Worm (Caenorhabditis elegans) whole organism, L2 larva: ENCODE data around the gene F42C5.9.

Experiments
- C34F6.9 ChIP-seq: fragments of 150-350 bp; optimal IDR thresholded peaks from 2 replicates; lab custom pipeline; 2014; ENCODE audit warnings: missing biosample characterization, missing genetic modification characterization
- F13H6.1 ChIP-seq: sonication (generic microtip); optimal IDR thresholded peaks from 2 replicates; lab custom pipeline; 2016; ENCODE audit warnings: missing genetic modification characterization, missing compliant biosample characterization
- R02D3.7 ChIP-seq: fragments of 150-350 bp; optimal IDR thresholded peaks from 2 replicates; lab custom pipeline; 2014; ENCODE audit warnings: missing biosample characterization, missing genetic modification characterization
- Y55F3AM.14 ChIP-seq: fragments of 200-800 bp; sonication (Bioruptor generic); optimal IDR thresholded peaks from 2 replicates; lab custom pipeline; 2018; ENCODE audit warnings: mild to moderate bottlenecking, missing genetic modification characterization, missing compliant biosample characterization
- ama-1 ChIP-seq: fragments of 150-350 bp; optimal IDR thresholded peaks from 2 replicates; lab custom pipeline; 2018; ENCODE audit warnings: inconsistent platforms
- blmp-1 ChIP-seq: sonication (generic microtip); optimal IDR thresholded peaks from 2 replicates; lab custom pipeline; 2017; ENCODE audit warnings: missing genetic modification characterization, mild to moderate bottlenecking, missing compliant biosample characterization, antibody characterized with exemption, moderate library complexity; ENCODE audit not compliant: insufficient read depth
- ceh-82 ChIP-seq: fragments of 150-350 bp; optimal IDR thresholded peaks from 2 replicates; lab custom pipeline; 2014; ENCODE audit warnings: missing biosample characterization, missing genetic modification characterization
- dmd-4 ChIP-seq: sonication (generic microtip); optimal IDR thresholded peaks from 2 replicates; lab custom pipeline; 2017; ENCODE audit warnings: missing biosample characterization, missing genetic modification characterization
- fos-1 ChIP-seq: fragments of 150-350 bp; optimal IDR thresholded peaks from 2 replicates; lab custom pipeline; 2014; ENCODE audit warnings: missing biosample characterization, missing genetic modification characterization
- gmeb-1 ChIP-seq: fragments of 150-350 bp; optimal IDR thresholded peaks from 2 replicates; lab custom pipeline; 2014; ENCODE audit warnings: missing biosample characterization, missing genetic modification characterization
- lin-13 ChIP-seq: fragments of 150-350 bp; optimal IDR thresholded peaks from 2 replicates; lab custom pipeline; 2014; ENCODE audit warnings: missing biosample characterization, missing genetic modification reagents, missing genetic modification characterization
- lsy-2 ChIP-seq, 2 experiments: fragments of 150-350 bp in 1 of 2; sonication (generic microtip) in 1 of 2; optimal IDR thresholded peaks; 2 replicates each; lab custom pipeline; 2014 to 2017; ENCODE audit warnings: missing biosample characterization in 2 of 2, missing genetic modification characterization in 2 of 2
- mbf-1 ChIP-seq: sonication (generic microtip); optimal IDR thresholded peaks from 2 replicates; lab custom pipeline; 2017; ENCODE audit warnings: missing biosample characterization, missing genetic modification characterization
- mdl-1 ChIP-seq, 2 experiments: fragments of 150-350 bp in 1 of 2; sonication (generic microtip) in 1 of 2; optimal IDR thresholded peaks; 2 replicates each; lab custom pipeline; 2017; ENCODE audit warnings: missing biosample characterization in 2 of 2, missing genetic modification characterization in 2 of 2
- nhr-10 ChIP-seq: sonication (generic microtip); optimal IDR thresholded peaks from 2 replicates; lab custom pipeline; 2017; ENCODE audit warnings: missing biosample characterization, missing genetic modification characterization
- nhr-11 ChIP-seq: fragments of 150-350 bp; optimal IDR thresholded peaks from 2 replicates; lab custom pipeline; 2014; ENCODE audit warnings: missing biosample characterization, missing genetic modification characterization
- nhr-12 ChIP-seq: fragments of 150-350 bp; optimal IDR thresholded peaks from 2 replicates; lab custom pipeline; 2014; ENCODE audit warnings: missing biosample characterization, missing genetic modification characterization
- nhr-129 ChIP-seq: fragments of 150-350 bp; optimal IDR thresholded peaks from 2 replicates; lab custom pipeline; 2014; ENCODE audit warnings: missing biosample characterization, missing genetic modification characterization
- nhr-21 ChIP-seq: fragments of 150-350 bp; optimal IDR thresholded peaks from 2 replicates; lab custom pipeline; 2014; ENCODE audit warnings: missing biosample characterization, missing genetic modification characterization
- nhr-23 ChIP-seq: fragments of 150-350 bp; optimal IDR thresholded peaks from 2 replicates; lab custom pipeline; 2014; ENCODE audit warnings: missing biosample characterization, missing genetic modification reagents, missing genetic modification characterization
- nhr-237 ChIP-seq: fragments of 150-350 bp; optimal IDR thresholded peaks from 2 replicates; lab custom pipeline; 2014; ENCODE audit warnings: missing biosample characterization, missing genetic modification characterization
- nhr-6 ChIP-seq: fragments of 150-350 bp; optimal IDR thresholded peaks from 2 replicates; lab custom pipeline; 2014; ENCODE audit warnings: missing biosample characterization, missing genetic modification characterization
- nhr-77 ChIP-seq: fragments of 150-350 bp; optimal IDR thresholded peaks from 2 replicates; lab custom pipeline; 2014; ENCODE audit warnings: missing biosample characterization, missing genetic modification characterization
- peb-1 ChIP-seq: fragments of 150-350 bp; optimal IDR thresholded peaks from 2 replicates; lab custom pipeline; 2014; ENCODE audit warnings: missing biosample characterization, missing genetic modification characterization
- skn-1 ChIP-seq: sonication (generic microtip); optimal IDR thresholded peaks from 2 replicates; lab custom pipeline; 2017; ENCODE audit warnings: missing biosample characterization, missing genetic modification characterization
- sma-9 ChIP-seq, 2 experiments: fragments of 150-350 bp in 1 of 2; sonication (generic microtip) in 1 of 2; optimal IDR thresholded peaks; 2 replicates each; lab custom pipeline; 2014 to 2016; ENCODE audit warnings: missing genetic modification characterization in 2 of 2, mild to moderate bottlenecking in 1 of 2, missing biosample characterization in 1 of 2, missing compliant biosample characterization in 1 of 2, missing genetic modification reagents in 1 of 2, moderate library complexity in 1 of 2
- unc-39 ChIP-seq: fragments of 150-350 bp; optimal IDR thresholded peaks from 2 replicates; lab custom pipeline; 2014; ENCODE audit warnings: missing biosample characterization, missing genetic modification characterization
- unc-55 ChIP-seq: fragments of 150-350 bp; sonication (generic microtip); optimal IDR thresholded peaks from 3 replicates; lab custom pipeline; 2014; ENCODE audit warnings: missing biosample characterization, missing genetic modification reagents, missing genetic modification characterization
- ztf-1 ChIP-seq: fragments of 200-800 bp; sonication (Bioruptor generic); conservative IDR thresholded peaks from 2 replicates; pipeline ENCODE4 v1.3.6; 2022; ENCODE audit warnings: missing genetic modification characterization, missing compliant biosample characterization
- ztf-11 ChIP-seq: sonication (generic microtip); optimal IDR thresholded peaks from 2 replicates; lab custom pipeline; 2017; ENCODE audit warnings: missing biosample characterization, missing genetic modification characterization

The F42C5.9 gene

ce11 chrIV:7291066-7291465 lies 25.8 kb downstream of the F42C5.9 start (continued):
- TF ChIP-seq ztf-11, result no peak

DNA sequence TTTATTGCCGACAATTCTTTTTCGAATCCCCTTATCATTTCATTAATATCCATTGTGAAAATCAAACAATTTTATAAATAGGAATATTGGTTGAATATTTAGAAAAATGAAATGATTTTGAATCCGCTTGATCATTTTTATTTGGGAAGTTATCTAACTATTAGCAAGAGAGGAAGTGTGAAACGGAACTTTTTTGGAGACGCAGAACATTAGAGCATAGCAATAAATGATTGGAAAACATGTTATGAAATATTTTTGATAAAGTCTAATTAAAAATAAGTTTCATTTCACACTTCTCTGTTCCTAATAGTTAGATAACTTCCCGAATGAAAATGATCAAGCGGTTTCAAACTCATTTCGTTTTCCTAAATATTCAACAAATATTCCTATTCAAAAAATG lies 29.4 kb downstream of the F42C5.9 start, which contains the start of gene F42C5.3:
Gene F42C5.3, minus strand, starts transcription at position 101 of the 400 bp plus-strand sequence.
- TF ChIP-seq unc-39 (tag; lab: Kevin White, UChicago), result no peak
- no peak for TF ChIP-seq lsy-2 (tag; optimal IDR thresholded peaks at IDR 0.05; lab: Kevin White, UChicago)
- no peak for TF ChIP-seq mdl-1 (tag; optimal IDR thresholded peaks at IDR 0.05; lab: Kevin White, UChicago)
- no peak for TF ChIP-seq blmp-1 (tag; lab: Kevin White, UChicago)

ce11 chrIV:7285839-7286238 lies 31.1 kb downstream of the F42C5.9 start, which contains the start of gene C06E4.8:
Gene C06E4.8 (minus strand): TSS chrIV:7285875.
- TF ChIP-seq blmp-1 (tag; lab: Kevin White, UChicago) (no peak), ceh-82 (tag; lab: Kevin White, UChicago) (no peak), mbf-1 (no peak), gmeb-1 (tag; lab: Kevin White, UChicago) (no peak), dmd-4 (tag; lab: Kevin White, UChicago) (no peak), fos-1 (tag; lab: Kevin White, UChicago) (peak; percentile 66)

- TF ChIP-seq nhr-237 (tag; lab: Kevin White, UChicago), result no peak
- TF ChIP-seq ztf-1 (GFP tag; lab: Robert Waterston, UW), result no peak
- TF ChIP-seq nhr-10 (tag; lab: Kevin White, UChicago), result no peak
- no peak for TF ChIP-seq Y55F3AM.14 (GFP tag; lab: Kevin White, UChicago)
- TF ChIP-seq nhr-6 (tag; lab: Kevin White, UChicago), result no peak
- TF ChIP-seq unc-55 (GFP tag; lab: Kevin White, UChicago), result no peak
- TF ChIP-seq lsy-2 (tag; optimal IDR thresholded peaks at IDR 0.05; lab: Kevin White, UChicago), result no peak
- no peak for TF ChIP-seq nhr-12 (tag; lab: Kevin White, UChicago)
- TF ChIP-seq nhr-77 (tag; lab: Kevin White, UChicago), result no peak
- TF ChIP-seq sma-9 (GFP tag; optimal IDR thresholded peaks at IDR 0.05; lab: Kevin White, UChicago), result no peak
- TF ChIP-seq sma-9 (tag; optimal IDR thresholded peaks at IDR 0.05; lab: Kevin White, UChicago), result no peak
- no peak for TF ChIP-seq ama-1 (lab: Kevin White, UChicago)
- no peak for TF ChIP-seq blmp-1 (tag; lab: Kevin White, UChicago)
- no peak for TF ChIP-seq lin-13
- TF ChIP-seq nhr-23 (tag; lab: Kevin White, UChicago), result no peak
- no peak for TF ChIP-seq nhr-129 (tag; lab: Kevin White, UChicago)
- no peak for TF ChIP-seq nhr-21 (tag; lab: Kevin White, UChicago)
These were observed 33.9 kb downstream of the F42C5.9 start, which contains the start of gene C06E4.1 for ce11 chrIV:7282957-7283356. Gene C06E4.1 (plus strand): TSS chrIV:7283257.

DNA sequence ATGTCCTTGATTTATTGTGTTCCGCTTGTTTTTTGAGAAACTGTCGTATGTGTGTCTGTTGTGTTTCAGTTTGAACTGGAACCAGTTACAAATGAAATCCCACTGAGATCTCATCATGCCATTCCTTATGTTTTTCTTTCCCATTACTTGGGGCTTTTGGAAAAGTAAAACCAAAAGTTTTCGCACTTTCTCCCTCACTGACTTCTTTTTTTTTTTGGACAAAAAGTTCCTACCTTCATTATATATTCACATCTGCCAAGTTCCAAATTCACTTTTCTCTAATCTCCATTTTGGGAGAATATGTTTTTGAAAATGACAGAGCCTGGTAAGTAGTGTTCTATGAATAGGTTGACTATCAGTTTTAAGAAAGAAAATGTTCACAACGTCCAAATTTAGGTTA lies 40.2 kb downstream of the F42C5.9 start, which contains the start of gene C06E4.2:
Gene C06E4.2, plus strand, starts transcription at position 301 of the 400 bp plus-strand sequence.
- TF ChIP-seq nhr-77 (tag; lab: Kevin White, UChicago) (no peak), C34F6.9 (tag; lab: Kevin White, UChicago) (no peak), R02D3.7 (tag; lab: Kevin White, UChicago) (no peak), F13H6.1 (tag; lab: Kevin White, UChicago) (no peak), fos-1 (tag; lab: Kevin White, UChicago) (no peak), dmd-4 (tag; lab: Kevin White, UChicago) (no peak), nhr-10 (tag; lab: Kevin White, UChicago) (no peak), unc-55 (GFP tag; lab: Kevin White, UChicago) (no peak), nhr-11 (tag; lab: Kevin White, UChicago) (no peak), peb-1 (tag; lab: Kevin White, UChicago) (no peak)
- TF ChIP-seq, all 48 proteins: peak for 0

DNA sequence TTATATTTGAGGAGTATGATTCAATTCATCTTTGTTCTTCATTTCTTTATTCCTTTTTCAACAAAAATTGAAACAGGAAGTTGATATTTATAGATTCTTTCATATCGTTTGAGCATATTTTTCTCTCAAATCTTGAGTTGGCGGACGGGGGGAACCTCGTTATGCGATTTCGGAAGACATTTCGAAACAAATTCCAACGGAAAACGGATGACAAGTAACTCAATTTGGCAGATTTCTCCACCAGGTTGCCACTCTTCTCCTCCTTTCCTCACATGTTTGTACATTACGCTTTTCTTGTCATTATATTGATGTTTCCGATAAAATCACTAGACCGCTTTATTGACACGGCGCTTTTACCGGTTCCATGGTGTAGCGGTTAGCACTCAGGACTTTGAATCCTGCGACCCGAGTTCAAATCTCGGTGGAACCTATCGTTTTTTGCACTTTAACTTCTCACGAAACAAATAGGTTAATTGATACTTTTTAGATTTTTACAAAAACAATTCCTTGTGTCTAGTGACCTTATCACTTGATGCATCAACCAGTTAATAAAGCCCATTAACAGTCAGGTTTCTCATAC lies 41.8 kb downstream of the F42C5.9 start:
- no peak for TF ChIP-seq skn-1 (tag; lab: Kevin White, UChicago)
- no peak for TF ChIP-seq ztf-1 (GFP tag; lab: Robert Waterston, UW)
- peak; percentile 21 for TF ChIP-seq fos-1 (tag; lab: Kevin White, UChicago)
- TF ChIP-seq nhr-129 (tag; lab: Kevin White, UChicago), result peak; percentile 39
